Fruit fly (Drosophila melanogaster) S2 (cell line): ENCODE data around the gene CG15456.

Experiments used
- CG8478 ChIP-seq: fragments of >200 bp; optimal IDR thresholded peaks from 2 replicates; lab custom pipeline; 2018
- CTCF ChIP-seq, 2 experiments: fragments of >200 bp; optimal IDR thresholded peaks; 2 replicates each; lab custom pipeline; 2018

dm6 chrX:20416433-20416832, 10.4 kb downstream of the CG15456 start, which contains the start of gene Obp19b:
- TF ChIP-seq CTCF (optimal IDR thresholded peaks at IDR 0.05; lab: Kevin White, UChicago) (no peak), CG8478 (lab: Kevin White, UChicago) (no peak)
